Worm (Caenorhabditis elegans): Measurements from ENCODE around the gene irld-62.

DNA sequence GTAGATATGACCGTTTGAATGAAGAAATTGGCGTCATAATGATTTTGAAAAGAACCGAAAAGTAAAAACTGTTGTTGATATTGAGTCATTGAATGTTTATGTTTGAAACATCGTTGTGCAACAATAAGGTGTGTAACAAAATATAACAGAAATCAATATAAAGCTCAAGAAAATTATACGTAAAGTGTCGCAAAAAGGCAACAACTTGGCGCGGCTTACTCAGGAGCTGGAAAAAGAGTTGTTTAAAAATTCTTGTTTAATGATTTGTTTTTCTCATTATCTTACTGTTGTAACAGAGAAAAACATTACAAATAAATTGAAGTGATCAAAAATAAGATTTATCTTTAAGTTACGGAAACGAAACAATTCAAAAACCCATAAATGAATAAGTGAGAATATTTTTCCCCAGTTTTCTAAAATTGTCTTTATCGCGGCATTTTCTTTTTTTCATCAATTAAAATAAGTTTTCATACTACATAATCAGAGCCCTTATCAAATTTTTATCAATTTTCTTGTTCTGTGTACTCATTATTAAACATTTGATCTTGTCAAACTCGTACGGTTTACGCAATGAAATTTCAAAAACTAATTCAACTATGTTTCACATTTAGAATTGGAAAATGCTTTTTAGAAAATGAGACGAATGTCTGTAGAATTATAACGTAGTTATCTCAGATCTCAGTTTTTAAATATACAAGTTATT is 17.0 kb downstream of the irld-62 start, which contains the start of gene ZK1037.6:
- TF ChIP-seq crh-2 (tag; optimal IDR thresholded peaks at IDR 0.05) (no peak), aly-2 (tag; optimal IDR thresholded peaks at IDR 0.05) (no peak), nhr-10 (tag; optimal IDR thresholded peaks at IDR 0.05) (no peak), nhr-237 (tag; optimal IDR thresholded peaks at IDR 0.05) (no peak), egl-27 (tag; optimal IDR thresholded peaks at IDR 0.05) (no peak)
